Fruit fly (Drosophila melanogaster): Measurements from ENCODE around the gene ppl.
A peak's percentile ranks its signal among the peaks of the same experiment; 100 is the strongest.

Gene ppl

dm6 chr3L:21285639-21286338 is 4.5 kb upstream of the ppl start, which contains the start of the genes CG12974 and pzg:
Gene CG12974 (minus strand): TSS chr3L:21285962.
Gene pzg (plus strand): TSS chr3L:21286099.
- TF ChIP-seq CG34367 (tag; optimal IDR thresholded peaks at IDR 0.05) (peak; percentile 55), CG17806 (tag; optimal IDR thresholded peaks at IDR 0.05) (no peak), EcR (GFP tag; optimal IDR thresholded peaks at IDR 0.05) (peak; percentile 61), CG8301 (tag; optimal IDR thresholded peaks at IDR 0.05) (no peak), Snoo (tag; optimal IDR thresholded peaks at IDR 0.05) (peak; percentile 61), gl (tag; optimal IDR thresholded peaks at IDR 0.05) (peak; percentile 40), CG4496 (GFP tag; IDR thresholded peaks at IDR 0.05) (peak; percentile 81; the same call in 2 of the 3 replicates), CG13204 (GFP tag; optimal IDR thresholded peaks at IDR 0.05) (no peak), fd96Ca (GFP tag; IDR thresholded peaks at IDR 0.05) (peak; percentile 78; the same call in 2 of the 3 replicates), CG9948 (tag; optimal IDR thresholded peaks at IDR 0.05) (peak; percentile 38), Pif1B (GFP tag; optimal IDR thresholded peaks at IDR 0.05) (no peak), rn (GFP tag; IDR thresholded peaks at IDR 0.05) (0 out of 2 replicates have a peak, but pooled peaks have one; percentile 9), CG8159 (tag; optimal IDR thresholded peaks at IDR 0.05) (peak; percentile 57), CG32121 (GFP tag; IDR thresholded peaks at IDR 0.05) (peak; percentile 34; the same call in 1 of the 2 replicates), Ets98B (GFP tag; IDR thresholded peaks at IDR 0.05) (peak; percentile 29; the same call in 1 of the 2 replicates), CG15710 (tag; optimal IDR thresholded peaks at IDR 0.05) (peak; percentile 56)

dm6 chr3L:21284720-21285638 is 3.7 kb upstream of the ppl start:
- TF ChIP-seq CG34367 (tag; optimal IDR thresholded peaks at IDR 0.05) (no peak), Pif1A (GFP tag; optimal IDR thresholded peaks at IDR 0.05) (no peak), Pif1B (GFP tag; optimal IDR thresholded peaks at IDR 0.05) (no peak), CG32121 (GFP tag; IDR thresholded peaks at IDR 0.05) (no peak), D1 (tag; optimal IDR thresholded peaks at IDR 0.05) (no peak), rn (GFP tag; IDR thresholded peaks at IDR 0.05) (no peak), CG10348 (GFP tag; IDR thresholded peaks at IDR 0.05) (no peak; the same call in 1 of the 2 replicates), CG4496 (GFP tag; IDR thresholded peaks at IDR 0.05) (no peak), CG9948 (tag; optimal IDR thresholded peaks at IDR 0.05) (no peak), EcR (GFP tag; optimal IDR thresholded peaks at IDR 0.05) (no peak), CG15710 (tag; optimal IDR thresholded peaks at IDR 0.05) (no peak), CG17806 (tag; optimal IDR thresholded peaks at IDR 0.05) (no peak), Snoo (tag; optimal IDR thresholded peaks at IDR 0.05) (no peak), CG12605 (GFP tag; IDR thresholded peaks at IDR 0.05) (no peak), CG8159 (tag; optimal IDR thresholded peaks at IDR 0.05) (no peak)

dm6 chr3L:21283795-21284194 is 2.5 kb upstream of the ppl start:
- TF ChIP-seq Ets98B (GFP tag; IDR thresholded peaks at IDR 0.05) (no peak), EcR (GFP tag; optimal IDR thresholded peaks at IDR 0.05) (no peak), CG17806 (tag; optimal IDR thresholded peaks at IDR 0.05) (no peak), D1 (tag; optimal IDR thresholded peaks at IDR 0.05) (no peak), Pif1B (GFP tag; optimal IDR thresholded peaks at IDR 0.05) (no peak)

- TF ChIP-seq Ets98B (GFP tag; IDR thresholded peaks at IDR 0.05): no peak
- no peak for TF ChIP-seq CG14655 (GFP tag; optimal IDR thresholded peaks at IDR 0.05)
- no peak for TF ChIP-seq Pif1A (GFP tag; optimal IDR thresholded peaks at IDR 0.05)
- TF ChIP-seq Pif1B (GFP tag; optimal IDR thresholded peaks at IDR 0.05): no peak
- TF ChIP-seq EcR (GFP tag; optimal IDR thresholded peaks at IDR 0.05): no peak
- no peak for TF ChIP-seq CG17806 (tag; optimal IDR thresholded peaks at IDR 0.05)
These were observed 1.4 kb upstream of the ppl start for dm6 chr3L:21282741-21283140.

- no peak for TF ChIP-seq EcR (GFP tag; optimal IDR thresholded peaks at IDR 0.05)
- TF ChIP-seq Pif1B (GFP tag; optimal IDR thresholded peaks at IDR 0.05): no peak
- no peak for TF ChIP-seq Pif1A (GFP tag; optimal IDR thresholded peaks at IDR 0.05)
- TF ChIP-seq CG13204 (GFP tag; optimal IDR thresholded peaks at IDR 0.05): no peak
- TF ChIP-seq CG8159 (tag; optimal IDR thresholded peaks at IDR 0.05): no peak
- TF ChIP-seq gl (tag; optimal IDR thresholded peaks at IDR 0.05): no peak
- TF ChIP-seq CG9948 (tag; optimal IDR thresholded peaks at IDR 0.05): no peak
- TF ChIP-seq CG10348 (GFP tag; IDR thresholded peaks at IDR 0.05): no peak
- TF ChIP-seq Ets98B (GFP tag; IDR thresholded peaks at IDR 0.05): no peak
- TF ChIP-seq CG15710 (tag; optimal IDR thresholded peaks at IDR 0.05): no peak
- TF ChIP-seq rn (GFP tag; IDR thresholded peaks at IDR 0.05): no peak
- TF ChIP-seq Snoo (tag; optimal IDR thresholded peaks at IDR 0.05): no peak
- no peak for TF ChIP-seq CG8301 (tag; optimal IDR thresholded peaks at IDR 0.05)
- TF ChIP-seq CG34367 (tag; optimal IDR thresholded peaks at IDR 0.05): no peak
- TF ChIP-seq D1 (tag; optimal IDR thresholded peaks at IDR 0.05): no peak
- TF ChIP-seq CG32121 (GFP tag; IDR thresholded peaks at IDR 0.05): no peak
- no peak for TF ChIP-seq CG4496 (GFP tag; IDR thresholded peaks at IDR 0.05)
- no peak for TF ChIP-seq fd96Ca (GFP tag; IDR thresholded peaks at IDR 0.05)
- no peak for TF ChIP-seq CG12605 (GFP tag; IDR thresholded peaks at IDR 0.05)
- TF ChIP-seq CG17806 (tag; optimal IDR thresholded peaks at IDR 0.05): no peak
These were observed 400 bp upstream of the ppl start for dm6 chr3L:21281706-21282105.

Data from whole organism, pupa.